Fruit fly (Drosophila melanogaster) whole organism: Measurements from ENCODE around the gene Tbc1d15-17.

Source experiments
- EcR ChIP-seq, 2 experiments: fragments of >200 bp; optimal IDR thresholded peaks; 2 replicates each; lab custom pipeline; 2017; ENCODE audit warnings: missing biosample characterization in 2 of 2, missing genetic modification characterization in 2 of 2, missing genetic modification reagents in 2 of 2
- pan ChIP-seq: fragments of >200 bp; optimal IDR thresholded peaks from 2 replicates; lab custom pipeline; 2017
- psq ChIP-seq: fragments of >200 bp; optimal IDR thresholded peaks from 2 replicates; lab custom pipeline; 2017

dm6 chr2L:204557-204956 is 2.4 kb upstream of the Tbc1d15-17 start:
- TF ChIP-seq psq (lab: Kevin White, UChicago): no peak
- no peak for TF ChIP-seq pan (lab: Kevin White, UChicago)
- no peak for TF ChIP-seq EcR (GFP tag; optimal IDR thresholded peaks at IDR 0.05; lab: Kevin White, UChicago)
